Fruit fly (Drosophila melanogaster) whole organism, embryonic: ENCODE results near the gene CG6083.

Source experiments
- CG10959 ChIP-seq: fragments of 200-800 bp; sonication (Bioruptor generic); IDR thresholded peaks from 2 replicates; pipeline ENCODE4 v1.3.6; 2022; ENCODE audit warnings: missing biosample characterization, missing genetic modification characterization
- CG11456 ChIP-seq: fragments of 200-800 bp; sonication (Bioruptor generic); IDR thresholded peaks from 3 replicates; pipeline ENCODE4 v1.3.6; 2022; ENCODE audit warnings: missing biosample characterization, missing genetic modification characterization
- CG11504 ChIP-seq: fragments of 200-800 bp; sonication (Bioruptor generic); optimal IDR thresholded peaks from 3 replicates; lab custom pipeline; 2019; ENCODE audit warnings: missing biosample characterization, mild to moderate bottlenecking, missing genetic modification characterization, moderate library complexity
- CG13775 ChIP-seq: fragments of 200-800 bp; sonication (Bioruptor generic); optimal IDR thresholded peaks from 3 replicates; lab custom pipeline; 2017; ENCODE audit warnings: missing biosample characterization, mild to moderate bottlenecking, missing genetic modification characterization
- CG14014 ChIP-seq: fragments of 200-800 bp; sonication (Bioruptor generic); IDR thresholded peaks from 2 replicates; pipeline ENCODE4 v1.3.6; 2022; ENCODE audit warnings: missing biosample characterization, missing genetic modification characterization
- CG14050 ChIP-seq: fragments of 200-800 bp; sonication (Bioruptor generic); IDR thresholded peaks from 3 replicates; pipeline ENCODE4 v1.3.6; 2022; ENCODE audit warnings: missing biosample characterization, missing genetic modification characterization
- CG1529 ChIP-seq: fragments of 200-800 bp; sonication (Bioruptor generic); optimal IDR thresholded peaks from 3 replicates; lab custom pipeline; 2018; ENCODE audit warnings: missing biosample characterization, missing genetic modification characterization
- CG15514 ChIP-seq: fragments of 200-800 bp; sonication (Bioruptor generic); optimal IDR thresholded peaks from 3 replicates; lab custom pipeline; 2017; ENCODE audit warnings: missing biosample characterization, missing genetic modification characterization, mild to moderate bottlenecking, moderate library complexity, missing genetic modification reagents
- CG17829 ChIP-seq: fragments of 200-800 bp; optimal IDR thresholded peaks from 2 replicates; lab custom pipeline; 2019; ENCODE audit warnings: missing biosample characterization, mild to moderate bottlenecking, missing genetic modification characterization, moderate library complexity
- CG18011 ChIP-seq: fragments of 200-800 bp; sonication (Bioruptor generic); optimal IDR thresholded peaks from 2 replicates; lab custom pipeline; 2017; ENCODE audit warnings: missing biosample characterization, missing genetic modification characterization, mild to moderate bottlenecking, moderate library complexity, missing genotype
- CG31224 ChIP-seq: fragments of 200-800 bp; sonication (Bioruptor generic); IDR thresholded peaks from 2 replicates; pipeline ENCODE4 v1.3.6; 2022; ENCODE audit warnings: missing biosample characterization, missing genetic modification characterization
- CG33213 ChIP-seq: fragments of 200-800 bp; sonication (Bioruptor generic); optimal IDR thresholded peaks from 3 replicates; lab custom pipeline; 2016; ENCODE audit warnings: missing biosample characterization, missing genetic modification characterization
- CG4707 ChIP-seq: fragments of 200-800 bp; sonication (Bioruptor generic); optimal IDR thresholded peaks from 2 replicates; lab custom pipeline; 2018; ENCODE audit warnings: missing biosample characterization, mild to moderate bottlenecking, missing genetic modification characterization, moderate library complexity
- CG7357 ChIP-seq: fragments of 200-800 bp; sonication (Bioruptor generic); IDR thresholded peaks from 3 replicates; pipeline ENCODE4 v1.3.6; 2022; ENCODE audit warnings: missing biosample characterization, missing genetic modification characterization
- CG9609 ChIP-seq: fragments of 200-800 bp; sonication (Bioruptor generic); optimal IDR thresholded peaks from 3 replicates; lab custom pipeline; 2016; ENCODE audit warnings: missing biosample characterization, missing genetic modification characterization
- CrebB ChIP-seq: fragments of 200-800 bp; sonication (Bioruptor generic); optimal IDR thresholded peaks from 3 replicates; lab custom pipeline; 2018; ENCODE audit warnings: missing biosample characterization, mild to moderate bottlenecking, missing genetic modification characterization
- D19B ChIP-seq: fragments of 200-800 bp; sonication (Bioruptor generic); optimal IDR thresholded peaks from 2 replicates; lab custom pipeline; 2017; ENCODE audit warnings: missing biosample characterization, mild to moderate bottlenecking, missing genetic modification characterization
- Dip3 ChIP-seq: fragments of 200-800 bp; sonication (Bioruptor generic); optimal IDR thresholded peaks from 3 replicates; lab custom pipeline; 2016; ENCODE audit warnings: missing biosample characterization, missing genetic modification characterization
- Dref ChIP-seq: fragments of 200-800 bp; sonication (Bioruptor generic); IDR thresholded peaks from 2 replicates; pipeline ENCODE4 v1.3.6; 2022; ENCODE audit warnings: missing biosample characterization, missing genetic modification characterization
- Gug ChIP-seq: fragments of 200-800 bp; sonication (Bioruptor generic); IDR thresholded peaks from 4 replicates; pipeline ENCODE4 v1.3.6; 2022; ENCODE audit warnings: missing biosample characterization, missing genetic modification characterization
- Jarid2 ChIP-seq: fragments of 200-800 bp; sonication (Bioruptor generic); optimal IDR thresholded peaks from 3 replicates; lab custom pipeline; 2017; ENCODE audit warnings: mild to moderate bottlenecking, missing biosample characterization, missing genetic modification reagents, missing genetic modification characterization
- Lim3 ChIP-seq: fragments of 200-800 bp; sonication (Bioruptor generic); IDR thresholded peaks from 2 replicates; pipeline ENCODE4 v1.3.6; 2022; ENCODE audit warnings: missing biosample characterization, missing genetic modification characterization
- Lpt ChIP-seq: fragments of >200 bp; optimal IDR thresholded peaks from 2 replicates; lab custom pipeline; 2018; ENCODE audit warnings: missing biosample characterization, missing genetic modification characterization
- MTF-1 ChIP-seq: fragments of 200-800 bp; sonication (Bioruptor generic); optimal IDR thresholded peaks from 2 replicates; lab custom pipeline; 2018; ENCODE audit warnings: missing biosample characterization, mild to moderate bottlenecking, missing genetic modification characterization, borderline replicate concordance
- Med ChIP-seq: fragments of 200-800 bp; sonication (Bioruptor generic); peaks from one replicate; lab custom pipeline; 2016; ENCODE audit warnings: missing biosample characterization, missing genetic modification characterization, mild to moderate bottlenecking, inconsistent platforms, moderate library complexity
- Opbp ChIP-seq: fragments of 200-800 bp; sonication (Bioruptor generic); IDR thresholded peaks from 3 replicates; pipeline ENCODE4 v1.3.6; 2022; ENCODE audit warnings: missing biosample characterization, missing genetic modification characterization; ENCODE audit not compliant: partially characterized antibody
- Pdp1 ChIP-seq, 2 experiments: fragments of 200-800 bp; sonication (Bioruptor generic); optimal IDR thresholded peaks; 3 replicates each; lab custom pipeline; 2016; ENCODE audit warnings: missing biosample characterization in 2 of 2, missing genetic modification characterization in 2 of 2, mild to moderate bottlenecking in 1 of 2, moderate library complexity in 1 of 2
- Side ChIP-seq: fragments of 200-800 bp; sonication (Bioruptor generic); optimal IDR thresholded peaks from 2 replicates; lab custom pipeline; 2016; ENCODE audit warnings: missing biosample characterization, missing genetic modification characterization
- Sin3A ChIP-seq: fragments of >200 bp; optimal IDR thresholded peaks from 2 replicates; lab custom pipeline; 2018
- Sry-δ ChIP-seq: fragments of 200-800 bp; sonication (Bioruptor generic); optimal IDR thresholded peaks from 2 replicates; lab custom pipeline; 2016; ENCODE audit warnings: missing biosample characterization, missing genetic modification characterization
- Tbp ChIP-seq: fragments of >200 bp; optimal IDR thresholded peaks from 2 replicates; lab custom pipeline; 2018; ENCODE audit warnings: missing biosample characterization, missing genetic modification characterization
- amos ChIP-seq: fragments of 200-800 bp; sonication (Bioruptor generic); IDR thresholded peaks from 2 replicates; pipeline ENCODE4 v1.3.6; 2022; ENCODE audit warnings: missing biosample characterization, missing genetic modification characterization; ENCODE audit not compliant: partially characterized antibody
- ap ChIP-seq: fragments of 200-800 bp; sonication (Bioruptor generic); IDR thresholded peaks from 2 replicates; pipeline ENCODE4 v1.3.6; 2022; ENCODE audit warnings: missing biosample characterization, missing genetic modification characterization
- chinmo ChIP-seq: fragments of 200-800 bp; sonication (Bioruptor generic); IDR thresholded peaks from 4 replicates; pipeline ENCODE4 v1.3.6; 2022; ENCODE audit warnings: missing biosample characterization, missing genetic modification characterization; ENCODE audit not compliant: partially characterized antibody
- cwo ChIP-seq: fragments of 200-800 bp; sonication (Bioruptor generic); optimal IDR thresholded peaks from 3 replicates; lab custom pipeline; 2017; ENCODE audit warnings: missing biosample characterization, missing genetic modification characterization, mild to moderate bottlenecking, moderate library complexity, missing genetic modification reagents
- dati ChIP-seq: fragments of 200-800 bp; sonication (Bioruptor generic); IDR thresholded peaks from 2 replicates; pipeline ENCODE4 v1.3.6; 2022; ENCODE audit warnings: missing biosample characterization, missing genetic modification characterization
- eve ChIP-seq, 2 experiments: fragments of >200 bp; optimal IDR thresholded peaks; 2 replicates each; lab custom pipeline; 2017; ENCODE audit warnings: missing biosample characterization in 2 of 2, missing genetic modification characterization in 2 of 2
- fd102C ChIP-seq: fragments of 200-800 bp; sonication (Bioruptor generic); optimal IDR thresholded peaks from 2 replicates; lab custom pipeline; 2018; ENCODE audit warnings: missing biosample characterization, mild to moderate bottlenecking, missing genetic modification characterization, moderate library complexity
- gsb-n ChIP-seq: fragments of 200-800 bp; sonication (Bioruptor generic); optimal IDR thresholded peaks from 3 replicates; lab custom pipeline; 2018; ENCODE audit warnings: missing biosample characterization, mild to moderate bottlenecking, missing genetic modification characterization
- jigr1 ChIP-seq: fragments of 200-800 bp; sonication (Bioruptor generic); IDR thresholded peaks from 3 replicates; pipeline ENCODE4 v1.3.6; 2022; ENCODE audit warnings: missing biosample characterization, missing genetic modification characterization
- kah ChIP-seq: fragments of 200-800 bp; sonication (Bioruptor generic); optimal IDR thresholded peaks from 2 replicates; lab custom pipeline; 2018; ENCODE audit warnings: missing biosample characterization, mild to moderate bottlenecking, missing genetic modification characterization
- maf-S ChIP-seq: fragments of 200-800 bp; sonication (Bioruptor generic); optimal IDR thresholded peaks from 2 replicates; lab custom pipeline; 2016; ENCODE audit warnings: missing biosample characterization, missing genetic modification characterization
- onecut ChIP-seq: fragments of 200-800 bp; sonication (Bioruptor generic); IDR thresholded peaks from 2 replicates; pipeline ENCODE4 v1.3.6; 2022; ENCODE audit warnings: missing biosample characterization, missing genetic modification characterization
- org-1 ChIP-seq: fragments of 200-800 bp; sonication (Bioruptor generic); optimal IDR thresholded peaks from 2 replicates; lab custom pipeline; 2017; ENCODE audit warnings: missing biosample characterization, missing genetic modification characterization
- pb ChIP-seq: fragments of 200-800 bp; sonication (Bioruptor generic); optimal IDR thresholded peaks from 3 replicates; lab custom pipeline; 2016; ENCODE audit warnings: missing biosample characterization, missing genetic modification characterization
- seq ChIP-seq: fragments of 200-800 bp; sonication (Bioruptor generic); IDR thresholded peaks from 2 replicates; pipeline ENCODE4 v1.3.6; 2022; ENCODE audit warnings: missing biosample characterization, missing genetic modification characterization
- tap ChIP-seq: fragments of 200-800 bp; optimal IDR thresholded peaks from 3 replicates; lab custom pipeline; 2019; ENCODE audit warnings: missing biosample characterization, mild to moderate bottlenecking, missing genetic modification characterization, moderate library complexity
- tin ChIP-seq: fragments of 200-800 bp; sonication (Bioruptor generic); optimal IDR thresholded peaks from 3 replicates; lab custom pipeline; 2016; ENCODE audit warnings: missing biosample characterization, missing genetic modification characterization
- vfl ChIP-seq: fragments of 200-800 bp; sonication (Bioruptor generic); optimal IDR thresholded peaks from 2 replicates; lab custom pipeline; 2016; ENCODE audit warnings: missing biosample characterization, missing genetic modification characterization
- wek ChIP-seq: fragments of 200-800 bp; sonication (Bioruptor generic); optimal IDR thresholded peaks from 3 replicates; lab custom pipeline; 2018; ENCODE audit warnings: missing biosample characterization, mild to moderate bottlenecking, missing genetic modification characterization, moderate library complexity

The CG6083 gene

dm6 chr3L:11587720-11588580 is 38.0 kb downstream of the CG6083 start, which contains the start of gene rt (continued):
- TF ChIP-seq Pdp1 (GFP tag; optimal IDR thresholded peaks at IDR 0.05; lab: Kevin White, UChicago) (peak; percentile 1 to 14), Side (GFP tag; lab: Kevin White, UChicago) (no peak), MTF-1 (GFP tag; lab: Kevin White, UChicago) (peak; percentile 13), Sry-δ (GFP tag; lab: Kevin White, UChicago) (no peak), CG7357 (no peak), CG15514 (no peak), maf-S (GFP tag; lab: Kevin White, UChicago) (no peak), CG10959 (0 out of 2 replicates have a peak, but pooled peaks have one; percentile 33), CG14050 (GFP tag; lab: Robert Waterston, UW) (no peak), CG31224 (GFP tag; lab: Robert Waterston, UW) (peak; percentile 29; the same call in 1 of the 2 replicates), ap (GFP tag; lab: Robert Waterston, UW) (no peak), CrebB (no peak), pb (GFP tag; lab: Kevin White, UChicago) (no peak), Dip3 (no peak), cwo (GFP tag; lab: Kevin White, UChicago) (peak; percentile 1), CG14014 (GFP tag; lab: Robert Waterston, UW) (0 out of 2 replicates have a peak, but pooled peaks have one; percentile 7), gsb-n (tag; lab: Kevin White, UChicago) (peak; percentile 60), CG13775 (GFP tag; lab: Kevin White, UChicago) (peak; percentile 53), CG17829 (tag; lab: Kevin White, UChicago) (peak; percentile 73), vfl (GFP tag; lab: Kevin White, UChicago) (no peak), Lpt (GFP tag; lab: Kevin White, UChicago) (no peak), tin (GFP tag; lab: Kevin White, UChicago) (peak; percentile 34), fd102C (GFP tag; lab: Kevin White, UChicago) (no peak), CG11504 (peak; percentile 66), CG11456 (GFP tag; lab: Robert Waterston, UW) (no peak), Jarid2 (GFP tag; lab: Kevin White, UChicago) (no peak), Dref (GFP tag; lab: Robert Waterston, UW) (no peak), Opbp (GFP tag; lab: Robert Waterston, UW) (no peak), CG9609 (no peak), CG18011 (GFP tag; lab: Kevin White, UChicago) (no peak), Gug (no peak), Tbp (GFP tag; lab: Kevin White, UChicago) (no peak), CG4707 (GFP tag; lab: Kevin White, UChicago) (peak; percentile 97), CG1529 (GFP tag; lab: Kevin White, UChicago) (peak; percentile 56), jigr1 (GFP tag; lab: Robert Waterston, UW) (peak; percentile 49; the same call in 1 of the 3 replicates), onecut (GFP tag; lab: Robert Waterston, UW) (peak; percentile 46), chinmo (GFP tag; lab: Robert Waterston, UW) (0 out of 4 replicates have a peak, but pooled peaks have one; percentile 29), dati (no peak), eve (GFP tag; optimal IDR thresholded peaks at IDR 0.05; lab: Kevin White, UChicago) (no peak), wek (GFP tag; lab: Kevin White, UChicago) (no peak), seq (GFP tag; lab: Robert Waterston, UW) (no peak), Sin3A (no peak), Lim3 (GFP tag; lab: Robert Waterston, UW) (no peak), amos (no peak), CG33213 (GFP tag; lab: Kevin White, UChicago) (peak; percentile 4), kah (GFP tag; lab: Kevin White, UChicago) (no peak), Med (peak; percentile 52), D19B (GFP tag; lab: Kevin White, UChicago) (no peak), org-1 (peak; percentile 46), tap (tag; lab: Kevin White, UChicago) (peak; percentile 27)
